Worm (Caenorhabditis elegans) whole organism, midembryonic: Measurements from ENCODE around the gene C14C6.6.

Source experiments
- T22C8.4 ChIP-seq: fragments of 200-800 bp; sonication (Bioruptor generic); IDR thresholded peaks from 2 replicates; pipeline ENCODE4 v1.3.6; 2022; ENCODE audit warnings: missing genetic modification characterization, missing compliant biosample characterization
- cog-1 ChIP-seq: sonication (generic microtip); optimal IDR thresholded peaks from 2 replicates; lab custom pipeline; 2016; ENCODE audit warnings: missing genetic modification characterization, missing compliant biosample characterization
- flt-1 ChIP-seq: fragments of 200-800 bp; sonication (Bioruptor generic); IDR thresholded peaks from 2 replicates; pipeline ENCODE4 v1.3.6; 2022; ENCODE audit warnings: missing genetic modification characterization, missing compliant biosample characterization
- klf-2 ChIP-seq: fragments of 200-800 bp; sonication (Bioruptor generic); conservative IDR thresholded peaks from 2 replicates; pipeline ENCODE4 v1.3.6; 2022; ENCODE audit warnings: missing genetic modification reagents, missing genetic modification characterization, missing compliant biosample characterization
- med-1 ChIP-seq: sonication (generic microtip); optimal IDR thresholded peaks from 2 replicates; lab custom pipeline; 2017; ENCODE audit warnings: missing genetic modification characterization, mild to moderate bottlenecking, missing compliant biosample characterization, antibody characterized with exemption, missing genetic modification reagents; ENCODE audit not compliant: insufficient read depth
- ref-1 ChIP-seq: fragments of 200-800 bp; sonication (Bioruptor generic); conservative IDR thresholded peaks from 2 replicates; pipeline ENCODE4 v1.3.6; 2022; ENCODE audit warnings: missing genetic modification reagents, missing genetic modification characterization, missing compliant biosample characterization
- tab-1 ChIP-seq: fragments of 200-800 bp; sonication (Bioruptor generic); IDR thresholded peaks from 2 replicates; pipeline ENCODE4 v1.3.6; 2022; ENCODE audit warnings: missing genetic modification characterization, missing compliant biosample characterization
- ztf-23 ChIP-seq: fragments of 200-800 bp; sonication (Bioruptor generic); IDR thresholded peaks from 2 replicates; pipeline ENCODE4 v1.3.6; 2022; ENCODE audit warnings: missing genetic modification reagents, missing genetic modification characterization, missing compliant biosample characterization
- ztf-29 ChIP-seq: fragments of 200-800 bp; sonication (Bioruptor generic); IDR thresholded peaks from 2 replicates; pipeline ENCODE4 v1.3.6; 2022; ENCODE audit warnings: missing genetic modification reagents, missing genetic modification characterization, missing compliant biosample characterization

DNA sequence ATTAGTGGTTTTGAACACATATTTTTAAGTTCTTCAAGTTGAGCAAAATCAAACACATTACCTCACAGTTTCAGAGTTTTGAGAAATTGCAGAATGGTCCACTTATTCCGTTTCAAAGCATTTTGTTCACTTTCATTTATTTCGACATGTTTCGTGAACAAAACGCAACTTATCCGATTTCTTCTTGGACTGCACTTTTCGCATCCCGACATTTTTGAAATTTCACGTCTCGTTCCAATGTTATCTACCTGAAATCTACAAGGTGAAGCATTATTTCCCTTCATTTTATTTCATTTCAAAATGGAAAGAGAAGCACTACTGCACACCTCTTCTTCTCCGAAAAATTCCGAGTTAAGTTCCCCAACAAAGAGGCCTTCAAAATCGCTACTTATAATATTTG, 42.3 kb upstream of the C14C6.6 start, which contains the start of gene ZK488.6:
- TF ChIP-seq klf-2 (GFP tag; lab: Robert Waterston, UW) (no peak), T22C8.4 (GFP tag; lab: Robert Waterston, UW) (no peak), ref-1 (GFP tag; lab: Robert Waterston, UW) (no peak), ztf-29 (GFP tag; lab: Robert Waterston, UW) (no peak), flt-1 (no peak), cog-1 (no peak), med-1 (GFP tag; lab: Kevin White, UChicago) (no peak), tab-1 (no peak), ztf-23 (GFP tag; lab: Robert Waterston, UW) (no peak)
